Worm (Caenorhabditis elegans) whole organism, young adult: ENCODE results near the gene trmt-10C.2.

ENCODE experiments used
- B0035.1 ChIP-seq: sonication (generic microtip); optimal IDR thresholded peaks from 2 replicates; lab custom pipeline; 2016; ENCODE audit warnings: missing genetic modification characterization, mild to moderate bottlenecking, missing compliant biosample characterization, missing genotype, missing genetic modification reagents
- F10E7.11 ChIP-seq: sonication (generic microtip); optimal IDR thresholded peaks from 2 replicates; lab custom pipeline; 2017; ENCODE audit warnings: mild to moderate bottlenecking, missing genetic modification characterization, moderate library complexity, missing compliant biosample characterization
- F23B12.7 ChIP-seq: sonication (generic microtip); optimal IDR thresholded peaks from 2 replicates; lab custom pipeline; 2017; ENCODE audit warnings: missing genetic modification characterization, mild to moderate bottlenecking, missing compliant biosample characterization, antibody characterized with exemption, moderate library complexity; ENCODE audit not compliant: insufficient read depth
- F39B2.1 ChIP-seq: fragments of 200-800 bp; sonication (Bioruptor generic); IDR thresholded peaks from 2 replicates; pipeline ENCODE4 v1.3.6; 2022; ENCODE audit warnings: missing genetic modification reagents, missing genetic modification characterization, missing compliant biosample characterization
- F52B5.7 ChIP-seq: sonication (generic microtip); optimal IDR thresholded peaks from 2 replicates; lab custom pipeline; 2016; ENCODE audit warnings: mild to moderate bottlenecking, missing genetic modification characterization, missing compliant biosample characterization
- F57A8.1 ChIP-seq: fragments of 200-800 bp; sonication (Bioruptor generic); optimal IDR thresholded peaks from 2 replicates; lab custom pipeline; 2018; ENCODE audit warnings: mild to moderate bottlenecking, missing genetic modification characterization, moderate library complexity, missing compliant biosample characterization
- K11D2.4 ChIP-seq: fragments of 200-800 bp; sonication (Bioruptor generic); IDR thresholded peaks from 2 replicates; pipeline ENCODE4 v1.3.6; 2022; ENCODE audit warnings: missing genetic modification reagents, missing genetic modification characterization, missing compliant biosample characterization
- T07F8.4 ChIP-seq: sonication (generic microtip); optimal IDR thresholded peaks from 2 replicates; lab custom pipeline; 2016; ENCODE audit warnings: mild to moderate bottlenecking, missing genetic modification characterization, moderate library complexity, missing compliant biosample characterization
- T26A5.8 ChIP-seq: sonication (generic microtip); optimal IDR thresholded peaks from 2 replicates; lab custom pipeline; 2016; ENCODE audit warnings: missing genetic modification characterization, missing compliant biosample characterization
- Y67H2A.10 ChIP-seq: fragments of 200-800 bp; sonication (Bioruptor generic); conservative IDR thresholded peaks from 2 replicates; pipeline ENCODE4 v1.3.6; 2022; ENCODE audit warnings: missing genetic modification reagents, missing genetic modification characterization, missing compliant biosample characterization
- Y79H2A.3 ChIP-seq: fragments of 200-800 bp; sonication (Bioruptor generic); conservative IDR thresholded peaks from 2 replicates; pipeline ENCODE4 v1.3.6; 2022; ENCODE audit warnings: missing genetic modification reagents, missing genetic modification characterization, missing compliant biosample characterization
- Y95B8A.8 ChIP-seq: fragments of 200-800 bp; sonication (Bioruptor generic); IDR thresholded peaks from 2 replicates; pipeline ENCODE4 v1.3.6; 2022; ENCODE audit warnings: missing genetic modification reagents, missing genetic modification characterization, missing compliant biosample characterization
- ZK185.1 ChIP-seq: sonication (generic microtip); optimal IDR thresholded peaks from 2 replicates; lab custom pipeline; 2016; ENCODE audit warnings: mild to moderate bottlenecking, missing genetic modification characterization, missing compliant biosample characterization; ENCODE audit not compliant: poor library complexity, severe bottlenecking
- aptf-3 ChIP-seq: fragments of 200-800 bp; sonication (Bioruptor generic); IDR thresholded peaks from 2 replicates; pipeline ENCODE4 v1.3.6; 2022; ENCODE audit warnings: missing genetic modification characterization, missing compliant biosample characterization
- atf-7 ChIP-seq: sonication (generic microtip); optimal IDR thresholded peaks from 2 replicates; lab custom pipeline; 2017; ENCODE audit warnings: mild to moderate bottlenecking, missing genetic modification characterization, missing compliant biosample characterization
- attf-5 ChIP-seq: fragments of 200-800 bp; sonication (Bioruptor generic); optimal IDR thresholded peaks from 2 replicates; lab custom pipeline; 2018; ENCODE audit warnings: mild to moderate bottlenecking, missing genetic modification characterization, missing compliant biosample characterization
- ceh-27 ChIP-seq: fragments of 200-800 bp; sonication (Bioruptor generic); optimal IDR thresholded peaks from 2 replicates; lab custom pipeline; 2018; ENCODE audit warnings: mild to moderate bottlenecking, missing genetic modification characterization, moderate library complexity, missing compliant biosample characterization
- ceh-79 ChIP-seq: sonication (generic microtip); optimal IDR thresholded peaks from 2 replicates; lab custom pipeline; 2017; ENCODE audit warnings: mild to moderate bottlenecking, missing genetic modification characterization, missing compliant biosample characterization
- dpl-1 ChIP-seq: fragments of 150-350 bp; optimal IDR thresholded peaks from 2 replicates; lab custom pipeline; 2014; ENCODE audit warnings: missing biosample characterization, missing genetic modification reagents, missing genetic modification characterization
- efl-1 ChIP-seq: fragments of 150-350 bp; optimal IDR thresholded peaks from 2 replicates; lab custom pipeline; 2014; ENCODE audit warnings: missing biosample characterization, missing genetic modification reagents, missing genetic modification characterization
- egrh-3 ChIP-seq: fragments of 200-800 bp; sonication (Bioruptor generic); IDR thresholded peaks from 2 replicates; pipeline ENCODE4 v1.3.6; 2022; ENCODE audit warnings: missing genetic modification reagents, missing genetic modification characterization, missing compliant biosample characterization
- fkh-3 ChIP-seq: sonication (generic microtip); optimal IDR thresholded peaks from 2 replicates; lab custom pipeline; 2016; ENCODE audit warnings: mild to moderate bottlenecking, missing genetic modification characterization, missing compliant biosample characterization
- hmg-20 ChIP-seq: fragments of 200-800 bp; sonication (Bioruptor generic); IDR thresholded peaks from 2 replicates; pipeline ENCODE4 v1.3.6; 2022; ENCODE audit warnings: missing genetic modification reagents, missing genetic modification characterization, missing compliant biosample characterization
- hsf-1 ChIP-seq: fragments of 200-800 bp; sonication (Bioruptor generic); IDR thresholded peaks from 2 replicates; pipeline ENCODE4 v1.3.6; 2022; ENCODE audit warnings: missing genetic modification reagents, missing genetic modification characterization, missing compliant biosample characterization
- let-607 ChIP-seq, 2 experiments: fragments of 200-800 bp in 1 of 2; sonication (Bioruptor generic) in 1 of 2; sonication (generic microtip) in 1 of 2; optimal IDR thresholded peaks; 2 replicates each; lab custom pipeline; 2016 to 2018; ENCODE audit warnings: mild to moderate bottlenecking in 2 of 2, missing compliant biosample characterization in 2 of 2, missing genetic modification characterization in 2 of 2, moderate library complexity in 2 of 2, missing genotype in 1 of 2
- lin-26 ChIP-seq: fragments of 200-800 bp; sonication (Bioruptor generic); IDR thresholded peaks from 2 replicates; pipeline ENCODE4 v1.3.6; 2022; ENCODE audit warnings: missing genetic modification reagents, missing genetic modification characterization, missing compliant biosample characterization
- lin-40 ChIP-seq: sonication (generic microtip); optimal IDR thresholded peaks from 2 replicates; lab custom pipeline; 2016; ENCODE audit warnings: missing genetic modification characterization, mild to moderate bottlenecking, missing compliant biosample characterization, missing genotype, missing genetic modification reagents
- lir-1 ChIP-seq: fragments of 200-800 bp; sonication (Bioruptor generic); conservative IDR thresholded peaks from 2 replicates; pipeline ENCODE4 v1.3.6; 2022; ENCODE audit warnings: missing genetic modification reagents, missing genetic modification characterization, missing compliant biosample characterization
- lsl-1 ChIP-seq: fragments of 200-800 bp; sonication (Bioruptor generic); optimal IDR thresholded peaks from 2 replicates; lab custom pipeline; 2018; ENCODE audit warnings: mild to moderate bottlenecking, missing genetic modification characterization, moderate library complexity, missing compliant biosample characterization
- mel-28 ChIP-seq: sonication (generic microtip); optimal IDR thresholded peaks from 2 replicates; lab custom pipeline; 2016; ENCODE audit warnings: borderline replicate concordance, mild to moderate bottlenecking, missing genetic modification characterization, missing compliant biosample characterization
- mxl-1 ChIP-seq: sonication (generic microtip); optimal IDR thresholded peaks from 2 replicates; lab custom pipeline; 2016; ENCODE audit warnings: missing genetic modification characterization, missing compliant biosample characterization
- nfya-1 ChIP-seq: sonication (generic microtip); optimal IDR thresholded peaks from 2 replicates; lab custom pipeline; 2017; ENCODE audit warnings: antibody characterized with exemption, missing compliant biosample characterization, missing genetic modification characterization, borderline replicate concordance; ENCODE audit not compliant: insufficient read depth
- nfyb-1 ChIP-seq: fragments of 200-800 bp; sonication (Bioruptor generic); IDR thresholded peaks from 2 replicates; pipeline ENCODE4 v1.3.6; 2022; ENCODE audit warnings: missing genetic modification reagents, missing genetic modification characterization, missing compliant biosample characterization
- nhr-120 ChIP-seq: fragments of 200-800 bp; sonication (Bioruptor generic); IDR thresholded peaks from 2 replicates; pipeline ENCODE4 v1.3.6; 2022; ENCODE audit warnings: missing genetic modification characterization, missing compliant biosample characterization
- nhr-27 ChIP-seq: fragments of 200-800 bp; sonication (Bioruptor generic); optimal IDR thresholded peaks from 2 replicates; lab custom pipeline; 2018; ENCODE audit warnings: mild to moderate bottlenecking, missing genetic modification characterization, moderate library complexity, missing compliant biosample characterization
- nhr-90 ChIP-seq: sonication (generic microtip); optimal IDR thresholded peaks from 2 replicates; lab custom pipeline; 2016; ENCODE audit warnings: missing genotype, mild to moderate bottlenecking, missing genetic modification characterization, missing compliant biosample characterization
- rcor-1 ChIP-seq: fragments of 200-800 bp; sonication (Bioruptor generic); IDR thresholded peaks from 2 replicates; pipeline ENCODE4 v1.3.6; 2022; ENCODE audit warnings: missing genetic modification reagents, missing genetic modification characterization, missing compliant biosample characterization
- snpc-1.3 ChIP-seq: sonication (generic microtip); optimal IDR thresholded peaks from 2 replicates; lab custom pipeline; 2017; ENCODE audit warnings: missing genetic modification characterization, mild to moderate bottlenecking, missing compliant biosample characterization, antibody characterized with exemption, moderate library complexity, missing genotype, missing genetic modification reagents; ENCODE audit not compliant: insufficient read depth
- snpc-3.4 ChIP-seq: sonication (generic microtip); optimal IDR thresholded peaks from 2 replicates; lab custom pipeline; 2017; ENCODE audit warnings: missing genetic modification characterization, mild to moderate bottlenecking, missing compliant biosample characterization, antibody characterized with exemption, moderate library complexity, missing genotype, missing genetic modification reagents
- snpc-4 ChIP-seq, 5 experiments: fragments of 150-350 bp in 1 of 5; sonication (generic microtip) in 4 of 5; optimal IDR thresholded peaks; 2 replicates each; lab custom pipeline; 2014 to 2018; ENCODE audit warnings: missing genetic modification characterization in 5 of 5, missing biosample characterization in 3 of 5, antibody characterized with exemption in 2 of 5, mild to moderate bottlenecking in 2 of 5, missing compliant biosample characterization in 2 of 5, missing genotype in 2 of 5, moderate library complexity in 2 of 5, missing genetic modification reagents in 1 of 5
- somi-1 ChIP-seq: fragments of 200-800 bp; sonication (Bioruptor generic); optimal IDR thresholded peaks from 2 replicates; lab custom pipeline; 2018; ENCODE audit warnings: mild to moderate bottlenecking, missing genetic modification characterization, missing compliant biosample characterization
- sptf-2 ChIP-seq: fragments of 200-800 bp; sonication (Bioruptor generic); optimal IDR thresholded peaks from 2 replicates; lab custom pipeline; 2018; ENCODE audit warnings: mild to moderate bottlenecking, missing genetic modification characterization, missing compliant biosample characterization
- unc-130 ChIP-seq: sonication (generic microtip); optimal IDR thresholded peaks from 2 replicates; lab custom pipeline; 2016; ENCODE audit warnings: missing genetic modification reagents, missing genetic modification characterization, missing compliant biosample characterization
- zfh-2 ChIP-seq: fragments of 200-800 bp; sonication (Bioruptor generic); conservative IDR thresholded peaks from 2 replicates; pipeline ENCODE4 v1.3.6; 2022; ENCODE audit warnings: missing genetic modification reagents, missing genetic modification characterization, missing compliant biosample characterization
- ztf-25 ChIP-seq: fragments of 200-800 bp; sonication (Bioruptor generic); IDR thresholded peaks from 2 replicates; pipeline ENCODE4 v1.3.6; 2022; ENCODE audit warnings: missing genetic modification reagents, missing genetic modification characterization, missing compliant biosample characterization
- ztf-26 ChIP-seq: sonication (generic microtip); optimal IDR thresholded peaks from 2 replicates; lab custom pipeline; 2017; ENCODE audit warnings: missing genetic modification characterization, missing compliant biosample characterization
- ztf-3 ChIP-seq: fragments of 200-800 bp; sonication (Bioruptor generic); optimal IDR thresholded peaks from 2 replicates; lab custom pipeline; 2018; ENCODE audit warnings: mild to moderate bottlenecking, missing genetic modification characterization, missing compliant biosample characterization

trmt-10C.2 gene

DNA sequence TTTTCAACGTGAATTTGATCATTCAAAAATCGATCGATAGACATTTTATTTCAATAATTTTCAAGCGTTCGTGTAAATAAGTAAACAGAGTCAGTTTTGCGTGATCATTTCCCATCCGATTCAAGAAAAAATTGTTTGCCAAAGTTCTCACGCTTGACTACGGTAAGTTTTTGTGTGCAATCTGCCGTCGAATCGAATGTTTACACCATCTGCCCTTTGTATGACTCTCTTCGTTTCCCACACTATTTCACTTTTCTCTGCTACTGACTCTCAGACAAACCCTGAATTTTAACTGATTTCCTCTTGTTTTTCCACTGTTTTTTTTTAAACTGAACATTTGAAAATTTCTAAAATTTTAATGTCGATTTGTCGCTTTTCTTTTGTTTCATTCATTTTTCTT lies 1.3 kb upstream of the trmt-10C.2 start (continued):
- TF ChIP-seq nfya-1 (tag; lab: Kevin White, UChicago) (no peak), nfyb-1 (GFP tag; lab: Robert Waterston, UW) (0 out of 2 replicates have a peak, but pooled peaks have one; percentile 38), efl-1 (peak; percentile 54), lin-26 (no peak), hmg-20 (GFP tag; lab: Robert Waterston, UW) (no peak), T26A5.8 (no peak), snpc-4 (GFP tag; optimal IDR thresholded peaks at IDR 0.05; lab: Kevin White, UChicago) (no peak), snpc-4 (tag; optimal IDR thresholded peaks at IDR 0.05; lab: Kevin White, UChicago) (peak in 3 of 4 experiments; percentile 52 to 81 (median 62)), lin-40 (tag; lab: Kevin White, UChicago) (peak; percentile 76), B0035.1 (tag; lab: Kevin White, UChicago) (no peak), K11D2.4 (no peak), nhr-27 (tag; lab: Kevin White, UChicago) (no peak), atf-7 (tag; lab: Kevin White, UChicago) (peak; percentile 12), F52B5.7 (tag; lab: Kevin White, UChicago) (no peak), mel-28 (tag; lab: Kevin White, UChicago) (no peak), nhr-120 (GFP tag; lab: Robert Waterston, UW) (no peak), ceh-79 (tag; lab: Kevin White, UChicago) (no peak), Y95B8A.8 (GFP tag; lab: Robert Waterston, UW) (no peak), hsf-1 (peak; percentile 47; the same call in 1 of the 2 replicates), ztf-25 (GFP tag; lab: Robert Waterston, UW) (no peak), aptf-3 (no peak), zfh-2 (GFP tag; lab: Robert Waterston, UW) (no peak), snpc-1.3 (tag; lab: Kevin White, UChicago) (no peak), Y67H2A.10 (GFP tag; lab: Robert Waterston, UW) (no peak), snpc-3.4 (tag; lab: Kevin White, UChicago) (no peak), attf-5 (GFP tag; lab: Kevin White, UChicago) (peak; percentile 76), T07F8.4 (no peak), Y79H2A.3 (GFP tag; lab: Robert Waterston, UW) (no peak), F57A8.1 (GFP tag; lab: Kevin White, UChicago) (no peak), fkh-3 (no peak), ztf-3 (GFP tag; lab: Kevin White, UChicago) (no peak), ZK185.1 (tag; lab: Kevin White, UChicago) (peak; percentile 71), let-607 (tag; optimal IDR thresholded peaks at IDR 0.05; lab: Kevin White, UChicago) (peak in 1 of 2 experiments; percentile 11), mxl-1 (no peak), nhr-90 (tag; lab: Kevin White, UChicago) (no peak), F39B2.1 (GFP tag; lab: Robert Waterston, UW) (no peak), ceh-27 (GFP tag; lab: Kevin White, UChicago) (peak; percentile 72), ztf-26 (tag; lab: Kevin White, UChicago) (peak; percentile 13), F23B12.7 (peak; percentile 41), unc-130 (GFP tag; lab: Kevin White, UChicago) (no peak), F10E7.11 (tag; lab: Kevin White, UChicago) (no peak), dpl-1 (GFP tag; lab: Kevin White, UChicago) (peak; percentile 17), egrh-3 (GFP tag; lab: Robert Waterston, UW) (no peak), rcor-1 (GFP tag; lab: Robert Waterston, UW) (peak; percentile 73), lir-1 (GFP tag; lab: Robert Waterston, UW) (peak; percentile 57; the same call in 1 of the 2 replicates), lsl-1 (GFP tag; lab: Kevin White, UChicago) (peak; percentile 92), sptf-2 (GFP tag; lab: Kevin White, UChicago) (no peak), somi-1 (GFP tag; lab: Kevin White, UChicago) (no peak)
